Fruit fly (Drosophila melanogaster): ENCODE measurements around the gene CG7091.

Gene CG7091

DNA sequence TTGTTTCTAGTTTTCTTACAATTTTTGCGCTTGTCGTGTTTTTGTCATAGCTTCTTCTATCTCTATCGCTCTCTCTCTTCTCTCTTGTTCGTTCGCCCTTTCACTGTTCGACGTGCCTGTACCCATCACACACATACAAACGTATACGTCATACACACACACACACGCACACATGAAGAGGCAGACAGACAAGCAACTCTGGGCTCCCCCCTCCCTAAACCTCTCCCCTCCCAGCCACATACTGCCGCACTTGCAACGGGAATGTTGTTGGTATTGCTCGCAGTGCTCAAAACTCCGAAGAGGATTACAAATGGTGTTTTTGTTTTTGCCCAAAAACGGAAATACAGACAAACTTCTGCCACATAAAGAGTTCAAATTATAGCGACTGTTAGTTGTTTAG is 35.2 kb downstream of the CG7091 start (continued):
- TF ChIP-seq CG12769 (tag; optimal IDR thresholded peaks at IDR 0.05) (no peak), Dref (GFP tag; IDR thresholded peaks at IDR 0.05) (no peak), Antp (GFP tag; optimal IDR thresholded peaks at IDR 0.05) (no peak), CG14667 (GFP tag; IDR thresholded peaks at IDR 0.05) (no peak), sna (GFP tag; IDR thresholded peaks at IDR 0.05; ENCODE audit: partially characterized antibody) (no peak), jing (GFP tag; optimal IDR thresholded peaks at IDR 0.05) (no peak), Dip2 (GFP tag; IDR thresholded peaks at IDR 0.05) (no peak), BtbVII (GFP tag; optimal IDR thresholded peaks at IDR 0.05) (no peak), CG4282 (GFP tag; optimal IDR thresholded peaks at IDR 0.05) (no peak), NK7.1 (GFP tag; optimal IDR thresholded peaks at IDR 0.05) (no peak), CG15696 (tag; optimal IDR thresholded peaks at IDR 0.05) (no peak)

- TF ChIP-seq CG18764 (GFP tag; optimal IDR thresholded peaks at IDR 0.05) = no peak
- no peak for TF ChIP-seq pan (optimal IDR thresholded peaks at IDR 0.05)
- TF ChIP-seq pan (GFP tag; optimal IDR thresholded peaks at IDR 0.05 in 1 of 2, IDR thresholded peaks at IDR 0.05 in 1 of 2) = peak in 1 of 2 experiments; percentile 49
- no peak for TF ChIP-seq CG16813 (GFP tag; IDR thresholded peaks at IDR 0.05; ENCODE audit: partially characterized antibody)
- peak; percentile 29 for TF ChIP-seq gem (tag; optimal IDR thresholded peaks at IDR 0.05)
- TF ChIP-seq twi (tag; optimal IDR thresholded peaks at IDR 0.05) = peak; percentile 37
- TF ChIP-seq unpg (GFP tag; optimal IDR thresholded peaks at IDR 0.05) = no peak
- TF ChIP-seq Mrtf (GFP tag; IDR thresholded peaks at IDR 0.05) = no peak
- no peak for TF ChIP-seq CG4404 (GFP tag; IDR thresholded peaks at IDR 0.05)
- peak; percentile 8 for TF ChIP-seq CG7839 (tag; optimal IDR thresholded peaks at IDR 0.05)
- no peak for TF ChIP-seq CG3726 (GFP tag; IDR thresholded peaks at IDR 0.05)
- TF ChIP-seq ato (GFP tag; IDR thresholded peaks at IDR 0.05; ENCODE audit: partially characterized antibody) = no peak
- TF ChIP-seq Oli (tag; optimal IDR thresholded peaks at IDR 0.05) = no peak
- TF ChIP-seq Hey (tag; optimal IDR thresholded peaks at IDR 0.05) = no peak
- TF ChIP-seq D19B (GFP tag; optimal IDR thresholded peaks at IDR 0.05) = no peak
- TF ChIP-seq CoRest (tag; optimal IDR thresholded peaks at IDR 0.05) = peak; percentile 19
- TF ChIP-seq Atf3 (GFP tag; optimal IDR thresholded peaks at IDR 0.05) = no peak
- peak; percentile 8 for TF ChIP-seq Hsf (GFP tag; optimal IDR thresholded peaks at IDR 0.05)
- TF ChIP-seq CG11504 (tag; optimal IDR thresholded peaks at IDR 0.05) = peak; percentile 27
- peak; percentile 26; the same call in 1 of the 2 replicates for TF ChIP-seq CG9215 (GFP tag; IDR thresholded peaks at IDR 0.05)
- TF ChIP-seq Drgx (GFP tag; IDR thresholded peaks at IDR 0.05) = peak; percentile 55
- TF ChIP-seq grau (tag; optimal IDR thresholded peaks at IDR 0.05) = peak; percentile 19
- no peak for TF ChIP-seq gcm (GFP tag; optimal IDR thresholded peaks at IDR 0.05)
- TF ChIP-seq CG6765 (GFP tag; optimal IDR thresholded peaks at IDR 0.05) = no peak
- TF ChIP-seq CG14050 (GFP tag; IDR thresholded peaks at IDR 0.05) = peak; percentile 16; the same call in 1 of the 3 replicates
- TF ChIP-seq Xbp1 (GFP tag; optimal IDR thresholded peaks at IDR 0.05) = peak; percentile 0
- no peak for TF ChIP-seq MBD-R2 (GFP tag; IDR thresholded peaks at IDR 0.05)
- no peak for TF ChIP-seq CG9817 (tag; optimal IDR thresholded peaks at IDR 0.05)
- TF ChIP-seq fd96Cb (tag; optimal IDR thresholded peaks at IDR 0.05) = no peak
- peak; percentile 43 for TF ChIP-seq Rfx (GFP tag; IDR thresholded peaks at IDR 0.05)
- TF ChIP-seq CG14965 (GFP tag; optimal IDR thresholded peaks at IDR 0.05; ENCODE audit: borderline replicate concordance) = no peak
- peak; percentile 44; the same call in 1 of the 3 replicates for TF ChIP-seq row (GFP tag; IDR thresholded peaks at IDR 0.05)
- TF ChIP-seq ab (GFP tag; optimal IDR thresholded peaks at IDR 0.05) = no peak
- no peak for TF ChIP-seq CG2199 (GFP tag; IDR thresholded peaks at IDR 0.05)
- no peak for TF ChIP-seq CG7556 (GFP tag; optimal IDR thresholded peaks at IDR 0.05)
- peak; percentile 21 for TF ChIP-seq Fer3 (tag; optimal IDR thresholded peaks at IDR 0.05)
- TF ChIP-seq CG10267 (tag; optimal IDR thresholded peaks at IDR 0.05) = no peak
- no peak for TF ChIP-seq CG34422 (GFP tag; IDR thresholded peaks at IDR 0.05)
These were observed 36.5 kb downstream of the CG7091 start for dm6 chr3R:13014168-13014881.
